Worm (Caenorhabditis elegans) whole organism, midembryonic: Measurements from ENCODE around the gene F08F3.1.

Source experiments
- cog-1 ChIP-seq: sonication (generic microtip); optimal IDR thresholded peaks from 2 replicates; lab custom pipeline; 2016; ENCODE audit warnings: missing genetic modification characterization, missing compliant biosample characterization
- flt-1 ChIP-seq: fragments of 200-800 bp; sonication (Bioruptor generic); IDR thresholded peaks from 2 replicates; pipeline ENCODE4 v1.3.6; 2022; ENCODE audit warnings: missing genetic modification characterization, missing compliant biosample characterization
- klf-2 ChIP-seq: fragments of 200-800 bp; sonication (Bioruptor generic); conservative IDR thresholded peaks from 2 replicates; pipeline ENCODE4 v1.3.6; 2022; ENCODE audit warnings: missing genetic modification reagents, missing genetic modification characterization, missing compliant biosample characterization
- tab-1 ChIP-seq: fragments of 200-800 bp; sonication (Bioruptor generic); IDR thresholded peaks from 2 replicates; pipeline ENCODE4 v1.3.6; 2022; ENCODE audit warnings: missing genetic modification characterization, missing compliant biosample characterization

ce11 chrV:5482315-5482714 lies 36.4 kb downstream of the F08F3.1 start, which contains the start of gene srg-66:
- no peak for TF ChIP-seq klf-2 (GFP tag; lab: Robert Waterston, UW)
- TF ChIP-seq flt-1: no peak
- TF ChIP-seq cog-1 (tag; lab: Kevin White, UChicago): no peak
- no peak for TF ChIP-seq tab-1
